Fruit fly (Drosophila melanogaster) whole organism, embryonic: ENCODE measurements around the gene Dbp21E2.

Source experiments
- CG10209 ChIP-seq: fragments of 200-800 bp; sonication (Bioruptor generic); optimal IDR thresholded peaks from 3 replicates; lab custom pipeline; 2017; ENCODE audit warnings: missing biosample characterization, mild to moderate bottlenecking, missing genetic modification characterization, missing genetic modification reagents
- CG10274 ChIP-seq: fragments of 200-800 bp; sonication (Bioruptor generic); optimal IDR thresholded peaks from 3 replicates; lab custom pipeline; 2017; ENCODE audit warnings: missing biosample characterization, mild to moderate bottlenecking, missing genetic modification characterization
- CG12071 ChIP-seq: fragments of 200-800 bp; sonication (Bioruptor generic); optimal IDR thresholded peaks from 3 replicates; lab custom pipeline; 2018; ENCODE audit warnings: missing biosample characterization, mild to moderate bottlenecking, missing genetic modification characterization
- CG12104 ChIP-seq: fragments of 200-800 bp; sonication (Bioruptor generic); optimal IDR thresholded peaks from 3 replicates; lab custom pipeline; 2016; ENCODE audit warnings: missing biosample characterization, missing genetic modification characterization
- CG14710 ChIP-seq: fragments of 200-800 bp; sonication (Bioruptor generic); optimal IDR thresholded peaks from 3 replicates; lab custom pipeline; 2019; ENCODE audit warnings: missing biosample characterization, mild to moderate bottlenecking, missing genetic modification characterization, moderate library complexity
- CG14965 ChIP-seq: fragments of 200-800 bp; sonication (Bioruptor generic); optimal IDR thresholded peaks from 2 replicates; lab custom pipeline; 2016; ENCODE audit warnings: missing biosample characterization, missing genetic modification characterization, borderline replicate concordance
- CG15601 ChIP-seq: fragments of 200-800 bp; sonication (Bioruptor generic); optimal IDR thresholded peaks from 3 replicates; lab custom pipeline; 2019; ENCODE audit warnings: missing biosample characterization, mild to moderate bottlenecking, missing genetic modification characterization, moderate library complexity
- CG17186 ChIP-seq: fragments of 200-800 bp; sonication (Bioruptor generic); optimal IDR thresholded peaks from 3 replicates; lab custom pipeline; 2017; ENCODE audit warnings: missing biosample characterization, missing genetic modification reagents, missing genetic modification characterization
- CG17361 ChIP-seq: fragments of 200-800 bp; sonication (Bioruptor generic); IDR thresholded peaks from 3 replicates; pipeline ENCODE4 v1.3.6; 2022; ENCODE audit warnings: missing biosample characterization, missing genetic modification characterization
- CG18262 ChIP-seq: fragments of 200-800 bp; optimal IDR thresholded peaks from 3 replicates; lab custom pipeline; 2019; ENCODE audit warnings: missing biosample characterization, mild to moderate bottlenecking, missing genetic modification characterization, moderate library complexity
- CG2202 ChIP-seq: fragments of 200-800 bp; sonication (Bioruptor generic); optimal IDR thresholded peaks from 2 replicates; lab custom pipeline; 2018; ENCODE audit warnings: missing biosample characterization, mild to moderate bottlenecking, missing genetic modification characterization
- CG4328 ChIP-seq: fragments of 200-800 bp; sonication (Bioruptor generic); optimal IDR thresholded peaks from 3 replicates; lab custom pipeline; 2017; ENCODE audit warnings: missing biosample characterization, missing genetic modification reagents, missing genetic modification characterization
- CG43689 ChIP-seq: fragments of 200-800 bp; sonication (Bioruptor generic); IDR thresholded peaks from 2 replicates; pipeline ENCODE4 v1.3.6; 2022; ENCODE audit warnings: missing biosample characterization, missing genetic modification characterization
- CG6272 ChIP-seq: fragments of 200-800 bp; sonication (Bioruptor generic); IDR thresholded peaks from 2 replicates; pipeline ENCODE4 v1.3.6; 2022; ENCODE audit warnings: missing biosample characterization, missing genetic modification characterization
- CG6813 ChIP-seq: fragments of 200-800 bp; sonication (Bioruptor generic); optimal IDR thresholded peaks from 2 replicates; lab custom pipeline; 2017; ENCODE audit warnings: missing biosample characterization, missing genetic modification characterization, mild to moderate bottlenecking, moderate library complexity, missing genetic modification reagents
- CG8089 ChIP-seq: fragments of 200-800 bp; sonication (Bioruptor generic); optimal IDR thresholded peaks from 3 replicates; lab custom pipeline; 2016; ENCODE audit warnings: missing biosample characterization, missing genetic modification characterization
- CG8388 ChIP-seq: fragments of 200-800 bp; sonication (Bioruptor generic); optimal IDR thresholded peaks from 2 replicates; lab custom pipeline; 2019; ENCODE audit warnings: missing biosample characterization, mild to moderate bottlenecking, missing genetic modification characterization, moderate library complexity
- CkIIα-i1 ChIP-seq: fragments of 200-800 bp; sonication (Bioruptor generic); IDR thresholded peaks from 2 replicates; pipeline ENCODE4 v1.3.6; 2022; ENCODE audit warnings: missing biosample characterization, missing genetic modification characterization
- CrebB ChIP-seq: fragments of 200-800 bp; sonication (Bioruptor generic); optimal IDR thresholded peaks from 3 replicates; lab custom pipeline; 2018; ENCODE audit warnings: missing biosample characterization, mild to moderate bottlenecking, missing genetic modification characterization
- D19B ChIP-seq: fragments of 200-800 bp; sonication (Bioruptor generic); optimal IDR thresholded peaks from 2 replicates; lab custom pipeline; 2017; ENCODE audit warnings: missing biosample characterization, mild to moderate bottlenecking, missing genetic modification characterization
- Deaf1 ChIP-seq: fragments of 200-800 bp; optimal IDR thresholded peaks from 3 replicates; lab custom pipeline; 2019; ENCODE audit warnings: missing biosample characterization, mild to moderate bottlenecking, missing genetic modification characterization, moderate library complexity
- Dp ChIP-seq: fragments of 200-800 bp; sonication (Bioruptor generic); optimal IDR thresholded peaks from 2 replicates; lab custom pipeline; 2018; ENCODE audit warnings: missing biosample characterization, mild to moderate bottlenecking, missing genetic modification characterization, moderate library complexity
- Hsf ChIP-seq: fragments of 200-800 bp; sonication (Bioruptor generic); optimal IDR thresholded peaks from 3 replicates; lab custom pipeline; 2016; ENCODE audit warnings: missing biosample characterization, missing genetic modification characterization
- MTF-1 ChIP-seq: fragments of 200-800 bp; sonication (Bioruptor generic); optimal IDR thresholded peaks from 2 replicates; lab custom pipeline; 2018; ENCODE audit warnings: missing biosample characterization, mild to moderate bottlenecking, missing genetic modification characterization, borderline replicate concordance
- Med ChIP-seq: fragments of 200-800 bp; sonication (Bioruptor generic); peaks from one replicate; lab custom pipeline; 2016; ENCODE audit warnings: missing biosample characterization, missing genetic modification characterization, mild to moderate bottlenecking, inconsistent platforms, moderate library complexity
- Myb ChIP-seq: fragments of 200-800 bp; sonication (Bioruptor generic); optimal IDR thresholded peaks from 2 replicates; lab custom pipeline; 2016; ENCODE audit warnings: missing biosample characterization, missing genetic modification characterization
- NfI ChIP-seq: fragments of 200-800 bp; sonication (Bioruptor generic); optimal IDR thresholded peaks from 3 replicates; lab custom pipeline; 2018; ENCODE audit warnings: missing biosample characterization, mild to moderate bottlenecking, missing genetic modification characterization, moderate library complexity
- Oaz ChIP-seq: fragments of 200-800 bp; sonication (Bioruptor generic); IDR thresholded peaks from 2 replicates; pipeline ENCODE4 v1.3.6; 2022; ENCODE audit warnings: missing biosample characterization, missing genetic modification characterization
- Scr ChIP-seq: fragments of 200-800 bp; sonication (Bioruptor generic); IDR thresholded peaks from 2 replicates; pipeline ENCODE4 v1.3.6; 2022; ENCODE audit warnings: missing biosample characterization, missing genetic modification characterization; ENCODE audit not compliant: partially characterized antibody
- Side ChIP-seq: fragments of 200-800 bp; sonication (Bioruptor generic); optimal IDR thresholded peaks from 2 replicates; lab custom pipeline; 2016; ENCODE audit warnings: missing biosample characterization, missing genetic modification characterization
- Trl ChIP-seq, 3 experiments: fragments of >200 bp in 2 of 3; fragments of 200-800 bp in 1 of 3; sonication (Bioruptor generic) in 1 of 3; optimal IDR thresholded peaks; 2 replicates in 1 of 3; 3 replicates in 2 of 3; lab custom pipeline; 2016 to 2017; ENCODE audit warnings: missing biosample characterization in 1 of 3, missing genetic modification characterization in 1 of 3
- br ChIP-seq: fragments of >200 bp; optimal IDR thresholded peaks from 2 replicates; lab custom pipeline; 2017
- bsh ChIP-seq, 2 experiments: fragments of 200-800 bp; sonication (Bioruptor generic); optimal IDR thresholded peaks; 2 replicates each; lab custom pipeline; 2017 to 2018; ENCODE audit warnings: mild to moderate bottlenecking in 2 of 2, missing biosample characterization in 2 of 2, missing genetic modification characterization in 2 of 2, moderate library complexity in 1 of 2
- cato ChIP-seq: fragments of 200-800 bp; sonication (Bioruptor generic); optimal IDR thresholded peaks from 2 replicates; lab custom pipeline; 2016; ENCODE audit warnings: missing biosample characterization, missing genetic modification characterization, borderline replicate concordance
- chn ChIP-seq: fragments of 200-800 bp; sonication (Bioruptor generic); optimal IDR thresholded peaks from 2 replicates; lab custom pipeline; 2016; ENCODE audit warnings: missing biosample characterization, missing genetic modification characterization
- corto ChIP-seq: fragments of 200-800 bp; sonication (Bioruptor generic); optimal IDR thresholded peaks from 2 replicates; lab custom pipeline; 2016; ENCODE audit warnings: missing biosample characterization, mild to moderate bottlenecking, missing genetic modification characterization, moderate library complexity
- da ChIP-seq: fragments of 200-800 bp; sonication (Bioruptor generic); optimal IDR thresholded peaks from 2 replicates; lab custom pipeline; 2016; ENCODE audit warnings: missing biosample characterization, missing genetic modification characterization
- dati ChIP-seq: fragments of 200-800 bp; sonication (Bioruptor generic); IDR thresholded peaks from 2 replicates; pipeline ENCODE4 v1.3.6; 2022; ENCODE audit warnings: missing biosample characterization, missing genetic modification characterization
- ewg ChIP-seq: fragments of 200-800 bp; sonication (Bioruptor generic); optimal IDR thresholded peaks from 3 replicates; lab custom pipeline; 2017; ENCODE audit warnings: mild to moderate bottlenecking, missing biosample characterization, missing genetic modification reagents, missing genetic modification characterization
- fd3F ChIP-seq: fragments of 200-800 bp; sonication (Bioruptor generic); optimal IDR thresholded peaks from 2 replicates; lab custom pipeline; 2018; ENCODE audit warnings: missing biosample characterization, mild to moderate bottlenecking, missing genetic modification characterization, moderate library complexity
- gt ChIP-seq: fragments of 200-800 bp; sonication (Bioruptor generic); IDR thresholded peaks from 2 replicates; pipeline ENCODE4 v1.3.6; 2022; ENCODE audit warnings: missing biosample characterization, missing genetic modification characterization
- h ChIP-seq: fragments of >200 bp; optimal IDR thresholded peaks from 2 replicates; lab custom pipeline; 2017
- hth ChIP-seq: fragments of >200 bp; optimal IDR thresholded peaks from 2 replicates; lab custom pipeline; 2017; ENCODE audit warnings: inconsistent platforms
- lab ChIP-seq: fragments of 200-800 bp; sonication (Bioruptor generic); optimal IDR thresholded peaks from 3 replicates; lab custom pipeline; 2017; ENCODE audit warnings: missing biosample characterization, missing genetic modification characterization, mild to moderate bottlenecking, moderate library complexity, missing genetic modification reagents
- lbe ChIP-seq: fragments of 200-800 bp; sonication (Bioruptor generic); optimal IDR thresholded peaks from 2 replicates; lab custom pipeline; 2016; ENCODE audit warnings: missing biosample characterization, mild to moderate bottlenecking, missing genetic modification characterization
- prd ChIP-seq, 3 experiments: fragments of >200 bp in 2 of 3; fragments of 200-800 bp in 1 of 3; sonication (Bioruptor generic) in 1 of 3; optimal IDR thresholded peaks in 2 of 3; IDR thresholded peaks in 1 of 3; 2 replicates in 2 of 3; 3 replicates in 1 of 3; pipeline versions ENCODE4 v1.3.6 to Lab custom; 2017 to 2022; ENCODE audit warnings: missing biosample characterization in 1 of 3, missing genetic modification characterization in 1 of 3
- tgo ChIP-seq: fragments of 200-800 bp; sonication (Bioruptor generic); IDR thresholded peaks from 3 replicates; pipeline ENCODE4 v1.3.6; 2022; ENCODE audit warnings: missing biosample characterization, missing genetic modification characterization
- twi ChIP-seq: fragments of 200-800 bp; optimal IDR thresholded peaks from 2 replicates; lab custom pipeline; 2019; ENCODE audit warnings: missing biosample characterization, mild to moderate bottlenecking, missing genetic modification characterization, moderate library complexity
- zf30C ChIP-seq: fragments of 200-800 bp; sonication (Bioruptor generic); optimal IDR thresholded peaks from 3 replicates; lab custom pipeline; 2018; ENCODE audit warnings: missing biosample characterization, mild to moderate bottlenecking, missing genetic modification characterization

Dbp21E2 gene

dm6 chr2L:847189-847987, 36.0 kb downstream of the Dbp21E2 start (continued):
- TF ChIP-seq ewg (no peak), br (lab: Kevin White, UChicago) (no peak), CG14965 (GFP tag; lab: Kevin White, UChicago) (no peak), da (GFP tag; lab: Kevin White, UChicago) (no peak), gt (GFP tag; lab: Robert Waterston, UW) (no peak), CG14710 (tag; lab: Kevin White, UChicago) (no peak), prd (optimal IDR thresholded peaks at IDR 0.05; lab: Kevin White, UChicago) (no peak), prd (GFP tag; IDR thresholded peaks at IDR 0.05; lab: Robert Waterston, UW) (no peak), CG17361 (GFP tag; lab: Robert Waterston, UW) (peak; percentile 68; the same call in 2 of the 3 replicates), Scr (no peak), CG6272 (GFP tag; lab: Robert Waterston, UW) (no peak), D19B (no peak), CG17186 (GFP tag; lab: Kevin White, UChicago) (no peak), Med (GFP tag; lab: Kevin White, UChicago) (no peak), CG15601 (no peak), Myb (no peak), CkIIα-i1 (GFP tag; lab: Robert Waterston, UW) (no peak), cato (no peak), Hsf (GFP tag; lab: Kevin White, UChicago) (no peak), Trl (optimal IDR thresholded peaks at IDR 0.05; lab: Kevin White, UChicago) (no peak), Trl (GFP tag; optimal IDR thresholded peaks at IDR 0.05; lab: Kevin White, UChicago) (no peak), NfI (GFP tag; lab: Kevin White, UChicago) (no peak), CG10209 (GFP tag; lab: Kevin White, UChicago) (no peak), CG12071 (GFP tag; lab: Kevin White, UChicago) (no peak), Oaz (GFP tag; lab: Robert Waterston, UW) (no peak), CG8388 (GFP tag; lab: Kevin White, UChicago) (peak; percentile 22), bsh (GFP tag; optimal IDR thresholded peaks at IDR 0.05; lab: Kevin White, UChicago) (peak in 1 of 2 experiments; percentile 9), Dp (GFP tag; lab: Kevin White, UChicago) (no peak), CG6813 (GFP tag; lab: Kevin White, UChicago) (no peak), CG10274 (GFP tag; lab: Kevin White, UChicago) (no peak), CG12104 (GFP tag; lab: Kevin White, UChicago) (no peak), MTF-1 (no peak), hth (lab: Kevin White, UChicago) (no peak), dati (GFP tag; lab: Robert Waterston, UW) (no peak), h (lab: Kevin White, UChicago) (no peak), CrebB (no peak), CG18262 (tag; lab: Kevin White, UChicago) (peak; percentile 55)

dm6 chr2L:847988-848622, 36.7 kb downstream of the Dbp21E2 start:
- peak; percentile 38 for TF ChIP-seq lbe
- no peak for TF ChIP-seq lab (GFP tag; lab: Kevin White, UChicago)
- peak; percentile 27 for TF ChIP-seq zf30C (GFP tag; lab: Kevin White, UChicago)
- no peak for TF ChIP-seq Side (GFP tag; lab: Kevin White, UChicago)
- no peak for TF ChIP-seq CG43689
- TF ChIP-seq chn (GFP tag; lab: Kevin White, UChicago): no peak
- TF ChIP-seq Deaf1 (tag; lab: Kevin White, UChicago): no peak
- TF ChIP-seq fd3F (GFP tag; lab: Kevin White, UChicago): no peak
- no peak for TF ChIP-seq twi (tag; lab: Kevin White, UChicago)
- TF ChIP-seq CG8388 (GFP tag; lab: Kevin White, UChicago): no peak
- no peak for TF ChIP-seq CG2202 (tag; lab: Kevin White, UChicago)
- no peak for TF ChIP-seq tgo (GFP tag; lab: Robert Waterston, UW)
- TF ChIP-seq CG8089 (GFP tag; lab: Kevin White, UChicago): no peak
- peak; percentile 45 for TF ChIP-seq corto
- TF ChIP-seq CG4328 (GFP tag; lab: Kevin White, UChicago): no peak
